Worm (Caenorhabditis elegans) whole organism, L4/young adult: Measurements from ENCODE around the gene F47G9.6.

Source experiments
- W03F9.2 ChIP-seq: fragments of 150-350 bp; optimal IDR thresholded peaks from 2 replicates; lab custom pipeline; 2014; ENCODE audit warnings: missing biosample characterization, missing genetic modification characterization
- him-1 ChIP-seq: sonication (generic microtip); optimal IDR thresholded peaks from 2 replicates; lab custom pipeline; 2016; ENCODE audit warnings: missing genotype, missing genetic modification reagents, missing genetic modification characterization, missing compliant biosample characterization

DNA sequence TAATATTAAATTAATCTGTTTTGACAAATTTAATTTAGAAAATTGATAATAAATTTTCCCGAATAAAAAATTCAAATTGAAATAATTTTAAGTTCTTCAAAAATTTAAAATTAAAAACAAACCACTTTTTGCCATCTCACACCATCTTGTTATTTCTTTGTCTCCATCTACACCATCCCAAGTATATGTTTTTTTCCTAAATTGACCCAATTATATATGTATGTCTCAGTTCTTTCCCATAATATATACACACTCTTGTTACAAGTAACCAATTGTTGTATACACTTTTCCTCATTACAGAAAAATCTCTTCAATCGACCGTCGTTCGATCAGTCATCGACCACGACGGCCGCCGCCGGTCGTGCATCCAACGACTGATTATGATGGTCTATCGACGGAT lies 46.9 kb upstream of the F47G9.6 start, which contains the start of gene gly-20:
- TF ChIP-seq W03F9.2 (no peak), him-1 (tag; lab: Kevin White, UChicago) (no peak)
